Fruit fly (Drosophila melanogaster): ENCODE measurements around the gene CG13064.

DNA sequence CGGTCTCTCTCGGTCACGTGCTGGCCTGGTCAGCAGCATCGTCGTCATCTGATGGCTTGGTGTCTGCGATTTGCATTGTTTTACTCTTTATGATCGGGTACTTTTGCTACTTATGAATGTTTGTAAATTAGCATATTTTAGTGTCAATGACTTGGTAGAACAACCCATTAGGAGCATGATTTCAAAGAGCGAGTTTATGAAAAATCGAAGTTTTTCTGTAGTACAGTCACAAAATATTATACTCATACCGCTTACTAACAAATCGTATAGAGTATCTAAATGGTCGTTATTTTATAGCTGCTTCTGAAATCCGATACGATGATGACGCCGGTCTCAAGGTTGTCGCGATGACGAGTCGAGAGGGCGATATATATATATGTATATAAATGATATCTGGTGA is 6.1 kb downstream of the CG13064 start:
- TF ChIP-seq Rel (GFP tag; optimal IDR thresholded peaks at IDR 0.05): no peak
- TF ChIP-seq Rel (tag; optimal IDR thresholded peaks at IDR 0.05): no peak
- peak; percentile 50 for TF ChIP-seq fru (GFP tag; optimal IDR thresholded peaks at IDR 0.05)
- TF ChIP-seq dl (GFP tag; optimal IDR thresholded peaks at IDR 0.05; ENCODE audit: insufficient read depth in 1 of 2, partially characterized antibody in 2 of 2): no peak
- TF ChIP-seq psq (GFP tag; optimal IDR thresholded peaks at IDR 0.05): no peak
- peak; percentile 34 for TF ChIP-seq OdsH (GFP tag; optimal IDR thresholded peaks at IDR 0.05)

Data from whole organism, wandering third instar larva.